Fruit fly (Drosophila melanogaster): ENCODE data around the gene Fum3.
A peak's percentile ranks its signal among the peaks of the same experiment; 100 is the strongest.

Fum3 gene

dm6 chr3L:11429695-11430094 is 36.0 kb downstream of the Fum3 start (continued):
- TF ChIP-seq tup (GFP tag; optimal IDR thresholded peaks at IDR 0.05) (no peak), CG1603 (tag; optimal IDR thresholded peaks at IDR 0.05) (peak; percentile 50), Xrp1 (GFP tag; IDR thresholded peaks at IDR 0.05) (no peak), grau (tag; optimal IDR thresholded peaks at IDR 0.05) (peak; percentile 45), GATAe (GFP tag; conservative IDR thresholded peaks at IDR 0.05) (no peak), Hmx (GFP tag; optimal IDR thresholded peaks at IDR 0.05) (no peak), nom (GFP tag; optimal IDR thresholded peaks at IDR 0.05) (no peak), zfh1 (GFP tag; IDR thresholded peaks at IDR 0.05) (0 out of 3 replicates have a peak, but pooled peaks have one; percentile 56), CG9797 (GFP tag; optimal IDR thresholded peaks at IDR 0.05) (no peak), mam (GFP tag; optimal IDR thresholded peaks at IDR 0.05) (no peak), seq (GFP tag; IDR thresholded peaks at IDR 0.05) (peak; percentile 44; the same call in 1 of the 2 replicates), C15 (GFP tag; IDR thresholded peaks at IDR 0.05) (no peak), Rfx (GFP tag; IDR thresholded peaks at IDR 0.05) (no peak), CG17359 (tag; optimal IDR thresholded peaks at IDR 0.05) (no peak), Nf-YB (GFP tag; optimal IDR thresholded peaks at IDR 0.05) (peak; percentile 8), CG15696 (tag; optimal IDR thresholded peaks at IDR 0.05) (no peak), aop (GFP tag; IDR thresholded peaks at IDR 0.05) (no peak), phol (tag; optimal IDR thresholded peaks at IDR 0.05) (peak; percentile 41), CG17385 (GFP tag; optimal IDR thresholded peaks at IDR 0.05) (no peak), CG10565 (GFP tag; optimal IDR thresholded peaks at IDR 0.05) (no peak), unpg (GFP tag; optimal IDR thresholded peaks at IDR 0.05) (peak; percentile 26), Hand (GFP tag; optimal IDR thresholded peaks at IDR 0.05) (no peak), Poxn (GFP tag; IDR thresholded peaks at IDR 0.05) (no peak), Blimp-1 (GFP tag; optimal IDR thresholded peaks at IDR 0.05) (peak; percentile 40), CG5953 (GFP tag; IDR thresholded peaks at IDR 0.05) (peak; percentile 52), CG14014 (GFP tag; IDR thresholded peaks at IDR 0.05) (no peak), CG3281 (GFP tag; optimal IDR thresholded peaks at IDR 0.05) (no peak), ftz-f1 (GFP tag; optimal IDR thresholded peaks at IDR 0.05) (no peak), fd96Cb (tag; optimal IDR thresholded peaks at IDR 0.05) (peak; percentile 35), CG6654 (GFP tag; optimal IDR thresholded peaks at IDR 0.05) (no peak), CHES-1-like (GFP tag; optimal IDR thresholded peaks at IDR 0.05) (no peak), Dbx (GFP tag; IDR thresholded peaks at IDR 0.05) (no peak), Ets65A (GFP tag) (peak; percentile 79), bbx (GFP tag; IDR thresholded peaks at IDR 0.05; ENCODE audit: partially characterized antibody) (no peak), Vsx1 (GFP tag; optimal IDR thresholded peaks at IDR 0.05) (no peak), pzg (GFP tag; optimal IDR thresholded peaks at IDR 0.05) (no peak), en (GFP tag; optimal IDR thresholded peaks at IDR 0.05) (peak; percentile 6), amos (GFP tag; IDR thresholded peaks at IDR 0.05; ENCODE audit: partially characterized antibody) (no peak), tgo (GFP tag; IDR thresholded peaks at IDR 0.05) (no peak), Hr39 (optimal IDR thresholded peaks at IDR 0.05) (no peak), hkb (optimal IDR thresholded peaks at IDR 0.05) (no peak), hkb (GFP tag; IDR thresholded peaks at IDR 0.05) (no peak), hth (optimal IDR thresholded peaks at IDR 0.05) (no peak), Hsf (GFP tag; optimal IDR thresholded peaks at IDR 0.05) (peak; percentile 50), CG15479 (GFP tag; optimal IDR thresholded peaks at IDR 0.05) (no peak), NC2β (GFP tag; optimal IDR thresholded peaks at IDR 0.05) (peak; percentile 11), caup (GFP tag; optimal IDR thresholded peaks at IDR 0.05; ENCODE audit: severe bottlenecking) (no peak), Dll (GFP tag; IDR thresholded peaks at IDR 0.05; ENCODE audit: partially characterized antibody) (no peak), CG16815 (GFP tag; optimal IDR thresholded peaks at IDR 0.05) (peak; percentile 10), Chrac-16 (GFP tag; optimal IDR thresholded peaks at IDR 0.05) (peak; percentile 41), Hr51 (GFP tag; optimal IDR thresholded peaks at IDR 0.05) (peak in 1 of 2 experiments; percentile 44), Hr3 (GFP tag; optimal IDR thresholded peaks at IDR 0.05) (no peak)

Data from whole organism, embryonic.